Worm (Caenorhabditis elegans) whole organism, early embryonic: Measurements from ENCODE around the gene F32D8.11.
A peak's percentile ranks its signal among the peaks of the same experiment; 100 is the strongest.

ENCODE experiments used
- aly-1 ChIP-seq: sonication (generic microtip); optimal IDR thresholded peaks from 2 replicates; lab custom pipeline; 2016; ENCODE audit warnings: missing genetic modification characterization, missing compliant biosample characterization
- ama-1 ChIP-seq: fragments of 150-350 bp; optimal IDR thresholded peaks from 2 replicates; lab custom pipeline; 2014
- ceh-13 ChIP-seq: fragments of 200-800 bp; sonication (Bioruptor generic); optimal IDR thresholded peaks from 2 replicates; lab custom pipeline; 2018; ENCODE audit warnings: mild to moderate bottlenecking, missing genetic modification characterization, missing compliant biosample characterization
- ceh-36 ChIP-seq: sonication (generic microtip); optimal IDR thresholded peaks from 2 replicates; lab custom pipeline; 2016; ENCODE audit warnings: missing genetic modification characterization, inconsistent platforms, missing compliant biosample characterization
- flt-1 ChIP-seq: fragments of 200-800 bp; sonication (Bioruptor generic); IDR thresholded peaks from 2 replicates; pipeline ENCODE4 v1.3.6; 2022; ENCODE audit warnings: missing genetic modification characterization, missing compliant biosample characterization
- hmbx-1 ChIP-seq: sonication (generic microtip); optimal IDR thresholded peaks from 2 replicates; lab custom pipeline; 2016; ENCODE audit warnings: mild to moderate bottlenecking, missing genetic modification characterization, missing compliant biosample characterization
- pes-1 ChIP-seq: fragments of 200-800 bp; sonication (Bioruptor generic); IDR thresholded peaks from 2 replicates; pipeline ENCODE4 v1.3.6; 2022; ENCODE audit warnings: missing genetic modification reagents, missing genetic modification characterization, missing compliant biosample characterization
- sea-1 ChIP-seq: fragments of 200-800 bp; sonication (Bioruptor generic); conservative IDR thresholded peaks from 2 replicates; pipeline ENCODE4 v1.3.6; 2022; ENCODE audit warnings: missing genetic modification characterization, missing compliant biosample characterization
- tbx-11 ChIP-seq: fragments of 200-800 bp; sonication (Bioruptor generic); IDR thresholded peaks from 2 replicates; pipeline ENCODE4 v1.3.6; 2022; ENCODE audit warnings: missing genetic modification characterization, missing compliant biosample characterization
- tbx-37 ChIP-seq: fragments of 200-800 bp; sonication (Bioruptor generic); conservative IDR thresholded peaks from 2 replicates; pipeline ENCODE4 v1.3.6; 2022; ENCODE audit warnings: missing genetic modification reagents, missing genetic modification characterization, missing compliant biosample characterization
- tra-4 ChIP-seq: sonication (generic microtip); optimal IDR thresholded peaks from 2 replicates; lab custom pipeline; 2017; ENCODE audit warnings: missing genetic modification characterization, missing compliant biosample characterization

ce11 chrV:10894601-10895000 lies 5.7 kb upstream of the F32D8.11 start, which contains the start of the genes F32D8.14 and F32D8.5:
- no peak for TF ChIP-seq aly-1
- TF ChIP-seq tbx-37 (GFP tag; lab: Robert Waterston, UW) = peak; percentile 69
- TF ChIP-seq pes-1 (GFP tag; lab: Robert Waterston, UW) = peak; percentile 28; the same call in 1 of the 2 replicates
- TF ChIP-seq hmbx-1 (tag; lab: Kevin White, UChicago) = no peak
- no peak; the same call in 1 of the 2 replicates for TF ChIP-seq flt-1 (GFP tag; lab: Robert Waterston, UW)
- no peak for TF ChIP-seq ceh-36
- TF ChIP-seq sea-1 (GFP tag; lab: Robert Waterston, UW) = no peak
- TF ChIP-seq ceh-13 (GFP tag; lab: Kevin White, UChicago) = no peak
- no peak for TF ChIP-seq ama-1 (lab: Kevin White, UChicago)
- TF ChIP-seq tra-4 (tag; lab: Kevin White, UChicago) = no peak
- TF ChIP-seq tbx-11 (GFP tag; lab: Robert Waterston, UW) = no peak
